Fruit fly (Drosophila melanogaster) whole organism, embryonic: Measurements from ENCODE around the gene CG7914.
A peak's percentile ranks its signal among the peaks of the same experiment; 100 is the strongest.

Source experiments
- Aef1 ChIP-seq: fragments of 200-800 bp; sonication (Bioruptor generic); IDR thresholded peaks from 3 replicates; pipeline ENCODE4 v1.3.6; 2022; ENCODE audit warnings: missing biosample characterization, missing genetic modification characterization
- BEAF-32 ChIP-seq: fragments of 200-800 bp; sonication (Bioruptor generic); optimal IDR thresholded peaks from 3 replicates; lab custom pipeline; 2017; ENCODE audit warnings: missing biosample characterization, missing genetic modification characterization, mild to moderate bottlenecking, moderate library complexity, missing genetic modification reagents
- Bgb ChIP-seq: fragments of 200-800 bp; sonication (Bioruptor generic); IDR thresholded peaks from 2 replicates; pipeline ENCODE4 v1.3.6; 2022; ENCODE audit warnings: missing biosample characterization, missing genetic modification characterization; ENCODE audit not compliant: partially characterized antibody
- CG1024 ChIP-seq: fragments of 200-800 bp; sonication (Bioruptor generic); IDR thresholded peaks from 2 replicates; pipeline ENCODE4 v1.3.6; 2022; ENCODE audit warnings: missing biosample characterization, missing genetic modification characterization
- CG10267 ChIP-seq: fragments of 200-800 bp; sonication (Bioruptor generic); optimal IDR thresholded peaks from 2 replicates; lab custom pipeline; 2018; ENCODE audit warnings: missing biosample characterization, mild to moderate bottlenecking, missing genetic modification characterization, moderate library complexity
- CG12155 ChIP-seq: fragments of 200-800 bp; sonication (Bioruptor generic); optimal IDR thresholded peaks from 3 replicates; lab custom pipeline; 2016; ENCODE audit warnings: missing biosample characterization, missing genetic modification characterization
- CG13624 ChIP-seq: fragments of 200-800 bp; sonication (Bioruptor generic); optimal IDR thresholded peaks from 2 replicates; lab custom pipeline; 2016; ENCODE audit warnings: missing biosample characterization, missing genetic modification characterization
- CG15479 ChIP-seq: fragments of 200-800 bp; sonication (Bioruptor generic); optimal IDR thresholded peaks from 3 replicates; lab custom pipeline; 2019; ENCODE audit warnings: missing biosample characterization, mild to moderate bottlenecking, missing genetic modification characterization, moderate library complexity
- CG15514 ChIP-seq: fragments of 200-800 bp; sonication (Bioruptor generic); optimal IDR thresholded peaks from 3 replicates; lab custom pipeline; 2017; ENCODE audit warnings: missing biosample characterization, missing genetic modification characterization, mild to moderate bottlenecking, moderate library complexity, missing genetic modification reagents
- CG17328 ChIP-seq: fragments of 200-800 bp; sonication (Bioruptor generic); IDR thresholded peaks from 2 replicates; pipeline ENCODE4 v1.3.6; 2022; ENCODE audit warnings: missing biosample characterization, missing genetic modification characterization
- CG2116 ChIP-seq: fragments of 200-800 bp; sonication (Bioruptor generic); optimal IDR thresholded peaks from 3 replicates; lab custom pipeline; 2018; ENCODE audit warnings: missing biosample characterization, mild to moderate bottlenecking, missing genetic modification characterization
- CG2889 ChIP-seq: fragments of 200-800 bp; sonication (Bioruptor generic); IDR thresholded peaks from 3 replicates; pipeline ENCODE4 v1.3.6; 2022; ENCODE audit warnings: missing biosample characterization, missing genetic modification characterization
- CG3065 ChIP-seq: fragments of 200-800 bp; sonication (Bioruptor generic); optimal IDR thresholded peaks from 2 replicates; lab custom pipeline; 2016; ENCODE audit warnings: missing biosample characterization, missing genetic modification characterization
- CG31224 ChIP-seq: fragments of 200-800 bp; sonication (Bioruptor generic); IDR thresholded peaks from 2 replicates; pipeline ENCODE4 v1.3.6; 2022; ENCODE audit warnings: missing biosample characterization, missing genetic modification characterization
- CG34422 ChIP-seq: fragments of 200-800 bp; sonication (Bioruptor generic); IDR thresholded peaks from 3 replicates; pipeline ENCODE4 v1.3.6; 2022; ENCODE audit warnings: missing biosample characterization, missing genetic modification characterization
- CG42726 ChIP-seq: fragments of 200-800 bp; sonication (Bioruptor generic); IDR thresholded peaks from 2 replicates; pipeline ENCODE4 v1.3.6; 2022; ENCODE audit warnings: missing biosample characterization, missing genetic modification characterization; ENCODE audit not compliant: partially characterized antibody
- CG4617 ChIP-seq: fragments of 200-800 bp; sonication (Bioruptor generic); optimal IDR thresholded peaks from 3 replicates; lab custom pipeline; 2016; ENCODE audit warnings: missing biosample characterization, missing genetic modification characterization, borderline replicate concordance
- CG4820 ChIP-seq: fragments of 200-800 bp; sonication (Bioruptor generic); optimal IDR thresholded peaks from 3 replicates; lab custom pipeline; 2016; ENCODE audit warnings: missing biosample characterization, missing genetic modification characterization
- CG6689 ChIP-seq: fragments of 200-800 bp; sonication (Bioruptor generic); IDR thresholded peaks from 2 replicates; pipeline ENCODE4 v1.3.6; 2022; ENCODE audit warnings: missing biosample characterization, missing genetic modification characterization
- CG7963 ChIP-seq: fragments of 200-800 bp; sonication (Bioruptor generic); IDR thresholded peaks from 3 replicates; pipeline ENCODE4 v1.3.6; 2022; ENCODE audit warnings: missing biosample characterization, missing genetic modification characterization; ENCODE audit not compliant: partially characterized antibody
- D19A ChIP-seq: fragments of 200-800 bp; optimal IDR thresholded peaks from 3 replicates; lab custom pipeline; 2019; ENCODE audit warnings: missing biosample characterization, mild to moderate bottlenecking, missing genetic modification characterization, moderate library complexity
- Dip2 ChIP-seq: fragments of 200-800 bp; sonication (Bioruptor generic); IDR thresholded peaks from 2 replicates; pipeline ENCODE4 v1.3.6; 2022; ENCODE audit warnings: missing biosample characterization, missing genetic modification characterization
- Elba2 ChIP-seq: fragments of 200-800 bp; sonication (Bioruptor generic); optimal IDR thresholded peaks from 3 replicates; lab custom pipeline; 2016; ENCODE audit warnings: missing biosample characterization, missing genetic modification characterization
- Ets65A ChIP-seq: fragments of 200-800 bp; sonication (Bioruptor generic); peaks from one replicate; lab custom pipeline; 2016; ENCODE audit warnings: missing biosample characterization, missing genetic modification characterization
- Hmr ChIP-seq: fragments of 200-800 bp; sonication (Bioruptor generic); optimal IDR thresholded peaks from 3 replicates; lab custom pipeline; 2017; ENCODE audit warnings: mild to moderate bottlenecking, missing biosample characterization, missing genetic modification reagents, missing genetic modification characterization
- Hmx ChIP-seq: fragments of 200-800 bp; sonication (Bioruptor generic); optimal IDR thresholded peaks from 2 replicates; lab custom pipeline; 2016; ENCODE audit warnings: missing biosample characterization, missing genetic modification characterization
- Med ChIP-seq: fragments of 200-800 bp; sonication (Bioruptor generic); peaks from one replicate; lab custom pipeline; 2016; ENCODE audit warnings: missing biosample characterization, missing genetic modification characterization, mild to moderate bottlenecking, inconsistent platforms, moderate library complexity
- Myb ChIP-seq: fragments of 200-800 bp; sonication (Bioruptor generic); optimal IDR thresholded peaks from 2 replicates; lab custom pipeline; 2016; ENCODE audit warnings: missing biosample characterization, missing genetic modification characterization
- NK7.1 ChIP-seq: fragments of 200-800 bp; sonication (Bioruptor generic); optimal IDR thresholded peaks from 3 replicates; lab custom pipeline; 2016; ENCODE audit warnings: missing biosample characterization, missing genetic modification characterization
- Neu2 ChIP-seq: fragments of 200-800 bp; sonication (Bioruptor generic); optimal IDR thresholded peaks from 3 replicates; lab custom pipeline; 2016; ENCODE audit warnings: missing biosample characterization, missing genetic modification characterization, borderline replicate concordance
- Nf-YC ChIP-seq: fragments of 200-800 bp; optimal IDR thresholded peaks from 3 replicates; lab custom pipeline; 2019; ENCODE audit warnings: missing biosample characterization, mild to moderate bottlenecking, missing genetic modification characterization, moderate library complexity
- Optix ChIP-seq: fragments of 200-800 bp; sonication (Bioruptor generic); IDR thresholded peaks from 3 replicates; pipeline ENCODE4 v1.3.6; 2022; ENCODE audit warnings: missing biosample characterization, missing genetic modification characterization
- Poxn ChIP-seq: fragments of 200-800 bp; sonication (Bioruptor generic); IDR thresholded peaks from 2 replicates; pipeline ENCODE4 v1.3.6; 2022; ENCODE audit warnings: missing biosample characterization, missing genetic modification characterization
- Sry-β ChIP-seq: fragments of 200-800 bp; sonication (Bioruptor generic); optimal IDR thresholded peaks from 2 replicates; lab custom pipeline; 2018; ENCODE audit warnings: missing biosample characterization, mild to moderate bottlenecking, missing genetic modification characterization, moderate library complexity
- aop ChIP-seq: fragments of 200-800 bp; sonication (Bioruptor generic); IDR thresholded peaks from 2 replicates; pipeline ENCODE4 v1.3.6; 2022; ENCODE audit warnings: missing biosample characterization, missing genetic modification characterization
- ato ChIP-seq: fragments of 200-800 bp; sonication (Bioruptor generic); IDR thresholded peaks from 2 replicates; pipeline ENCODE4 v1.3.6; 2022; ENCODE audit warnings: missing biosample characterization, missing genetic modification characterization; ENCODE audit not compliant: partially characterized antibody
- bigmax ChIP-seq: fragments of 200-800 bp; sonication (Bioruptor generic); optimal IDR thresholded peaks from 2 replicates; lab custom pipeline; 2018; ENCODE audit warnings: missing biosample characterization, mild to moderate bottlenecking, missing genetic modification characterization
- br ChIP-seq: fragments of >200 bp; optimal IDR thresholded peaks from 2 replicates; lab custom pipeline; 2017
- emc ChIP-seq: fragments of 200-800 bp; sonication (Bioruptor generic); optimal IDR thresholded peaks from 2 replicates; lab custom pipeline; 2016; ENCODE audit warnings: missing biosample characterization, missing genetic modification characterization
- gsb ChIP-seq: fragments of 200-800 bp; sonication (Bioruptor generic); IDR thresholded peaks from 2 replicates; pipeline ENCODE4 v1.3.6; 2022; ENCODE audit warnings: missing biosample characterization, missing genetic modification characterization
- hth ChIP-seq: fragments of >200 bp; optimal IDR thresholded peaks from 2 replicates; lab custom pipeline; 2017; ENCODE audit warnings: inconsistent platforms
- jumu ChIP-seq: fragments of 200-800 bp; sonication (Bioruptor generic); optimal IDR thresholded peaks from 3 replicates; lab custom pipeline; 2016; ENCODE audit warnings: missing biosample characterization, missing genetic modification characterization
- kah ChIP-seq: fragments of 200-800 bp; sonication (Bioruptor generic); optimal IDR thresholded peaks from 2 replicates; lab custom pipeline; 2018; ENCODE audit warnings: missing biosample characterization, mild to moderate bottlenecking, missing genetic modification characterization
- phol ChIP-seq: fragments of 200-800 bp; sonication (Bioruptor generic); optimal IDR thresholded peaks from 3 replicates; lab custom pipeline; 2018; ENCODE audit warnings: missing biosample characterization, mild to moderate bottlenecking, missing genetic modification characterization, moderate library complexity
- pros ChIP-seq: fragments of 200-800 bp; sonication (Bioruptor generic); optimal IDR thresholded peaks from 3 replicates; lab custom pipeline; 2019; ENCODE audit warnings: missing biosample characterization, mild to moderate bottlenecking, missing genetic modification characterization, moderate library complexity
- shn ChIP-seq: fragments of 200-800 bp; sonication (Bioruptor generic); optimal IDR thresholded peaks from 3 replicates; lab custom pipeline; 2016; ENCODE audit warnings: missing biosample characterization, missing genetic modification characterization
- sim ChIP-seq: fragments of 200-800 bp; sonication (Bioruptor generic); IDR thresholded peaks from 2 replicates; pipeline ENCODE4 v1.3.6; 2022; ENCODE audit warnings: missing biosample characterization, missing genetic modification characterization
- stwl ChIP-seq: fragments of 200-800 bp; sonication (Bioruptor generic); optimal IDR thresholded peaks from 3 replicates; lab custom pipeline; 2018; ENCODE audit warnings: missing biosample characterization, mild to moderate bottlenecking, missing genetic modification characterization, moderate library complexity
- tap ChIP-seq: fragments of 200-800 bp; optimal IDR thresholded peaks from 3 replicates; lab custom pipeline; 2019; ENCODE audit warnings: missing biosample characterization, mild to moderate bottlenecking, missing genetic modification characterization, moderate library complexity
- tin ChIP-seq: fragments of 200-800 bp; sonication (Bioruptor generic); optimal IDR thresholded peaks from 3 replicates; lab custom pipeline; 2016; ENCODE audit warnings: missing biosample characterization, missing genetic modification characterization
- usp ChIP-seq: fragments of >200 bp; optimal IDR thresholded peaks from 2 replicates; lab custom pipeline; 2017; ENCODE audit warnings: missing biosample characterization, missing genetic modification characterization
- zfh2 ChIP-seq: fragments of 200-800 bp; sonication (Bioruptor generic); optimal IDR thresholded peaks from 2 replicates; lab custom pipeline; 2016; ENCODE audit warnings: missing biosample characterization, missing genetic modification characterization

Gene CG7914

DNA sequence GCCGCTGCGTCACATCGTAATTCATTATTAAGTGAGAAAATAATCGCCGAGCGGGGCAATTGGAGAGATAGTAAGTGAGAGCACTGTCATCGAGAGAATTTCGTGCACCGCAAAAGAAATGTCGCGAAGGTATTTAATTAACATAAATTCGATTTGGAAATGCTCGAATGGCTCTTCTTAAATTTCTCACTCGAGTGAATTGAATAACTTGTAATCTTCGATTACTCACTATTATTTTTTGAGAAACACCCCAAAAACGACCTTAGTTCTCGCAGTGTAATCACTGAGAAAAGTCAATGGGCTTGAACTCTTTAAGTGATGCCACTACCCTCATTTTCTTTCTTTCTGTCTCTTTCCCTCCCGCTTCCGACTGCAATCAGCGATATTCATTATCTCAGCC is 38.2 kb downstream of the CG7914 start (continued):
- TF ChIP-seq Poxn: no peak
- peak; percentile 73; the same call in 2 of the 3 replicates for TF ChIP-seq CG34422 (GFP tag; lab: Robert Waterston, UW)
- TF ChIP-seq hth (lab: Kevin White, UChicago): no peak
- no peak for TF ChIP-seq BEAF-32
- TF ChIP-seq Hmr (GFP tag; lab: Kevin White, UChicago): peak; percentile 15
- peak; percentile 24 for TF ChIP-seq Neu2 (GFP tag; lab: Kevin White, UChicago)
- peak; percentile 20 for TF ChIP-seq Sry-β (GFP tag; lab: Kevin White, UChicago)
- TF ChIP-seq usp: no peak
- peak; percentile 29 for TF ChIP-seq Elba2 (GFP tag; lab: Kevin White, UChicago)
- peak; percentile 92 for TF ChIP-seq Optix (GFP tag; lab: Robert Waterston, UW)
- TF ChIP-seq kah: peak; percentile 73
- TF ChIP-seq CG6689 (GFP tag; lab: Robert Waterston, UW): peak; percentile 83
- TF ChIP-seq NK7.1 (GFP tag; lab: Kevin White, UChicago): peak; percentile 83
- TF ChIP-seq pros (GFP tag; lab: Kevin White, UChicago): peak; percentile 50
- TF ChIP-seq Hmx (GFP tag; lab: Kevin White, UChicago): no peak
- TF ChIP-seq CG15479 (GFP tag; lab: Kevin White, UChicago): peak; percentile 16
- TF ChIP-seq CG13624 (GFP tag; lab: Kevin White, UChicago): peak; percentile 85
- TF ChIP-seq Bgb (GFP tag; lab: Robert Waterston, UW): no peak
- TF ChIP-seq D19A (tag; lab: Kevin White, UChicago): peak; percentile 87
- TF ChIP-seq CG7963 (GFP tag; lab: Robert Waterston, UW): no peak
- TF ChIP-seq tin (GFP tag; lab: Kevin White, UChicago): peak; percentile 91
- TF ChIP-seq CG2889 (GFP tag; lab: Robert Waterston, UW): peak; percentile 61; the same call in 1 of the 3 replicates
- no peak for TF ChIP-seq bigmax
- TF ChIP-seq sim: peak; percentile 88
- peak; percentile 55 for TF ChIP-seq stwl (tag; lab: Kevin White, UChicago)
- peak; percentile 76 for TF ChIP-seq tap (tag; lab: Kevin White, UChicago)
- TF ChIP-seq shn (GFP tag; lab: Kevin White, UChicago): peak; percentile 71
- TF ChIP-seq CG1024 (GFP tag; lab: Robert Waterston, UW): peak; percentile 87
- TF ChIP-seq ato (GFP tag; lab: Robert Waterston, UW): no peak
- TF ChIP-seq Myb (GFP tag; lab: Kevin White, UChicago): peak; percentile 48
- TF ChIP-seq CG4820: peak; percentile 91
- TF ChIP-seq CG42726 (GFP tag; lab: Robert Waterston, UW): no peak
- peak; percentile 41 for TF ChIP-seq CG4617 (GFP tag; lab: Kevin White, UChicago)
- no peak for TF ChIP-seq CG15514 (GFP tag; lab: Kevin White, UChicago)
- TF ChIP-seq Nf-YC (tag; lab: Kevin White, UChicago): no peak
- no peak for TF ChIP-seq Dip2
- peak; percentile 57; the same call in 1 of the 2 replicates for TF ChIP-seq aop (GFP tag; lab: Robert Waterston, UW)
- TF ChIP-seq CG17328 (GFP tag; lab: Robert Waterston, UW): peak; percentile 95
- TF ChIP-seq CG2116: peak; percentile 41
- TF ChIP-seq jumu (GFP tag; lab: Kevin White, UChicago): peak; percentile 89
- peak; percentile 86 for TF ChIP-seq CG10267
- no peak for TF ChIP-seq br
- TF ChIP-seq gsb: no peak
- peak; percentile 91 for TF ChIP-seq phol (tag; lab: Kevin White, UChicago)
- peak; percentile 73 for TF ChIP-seq CG12155
- TF ChIP-seq Med (GFP tag; lab: Kevin White, UChicago): peak; percentile 98
- peak; percentile 34; the same call in 1 of the 2 replicates for TF ChIP-seq CG31224 (GFP tag; lab: Robert Waterston, UW)
- peak; percentile 56 for TF ChIP-seq Aef1 (GFP tag; lab: Robert Waterston, UW)
- peak; percentile 38 for TF ChIP-seq emc (GFP tag; lab: Kevin White, UChicago)
- TF ChIP-seq zfh2 (GFP tag; lab: Kevin White, UChicago): no peak
- peak; percentile 98 for TF ChIP-seq Ets65A
- peak; percentile 55 for TF ChIP-seq CG3065 (GFP tag; lab: Kevin White, UChicago)
